Worm (Caenorhabditis elegans) whole organism, L1 larva: Measurements from ENCODE around the gene R07G3.7.

Experiments used
- F16B12.6 ChIP-seq: fragments of 150-350 bp; optimal IDR thresholded peaks from 2 replicates; lab custom pipeline; 2014; ENCODE audit warnings: missing biosample characterization, missing genetic modification characterization
- ama-1 ChIP-seq: fragments of 150-350 bp; optimal IDR thresholded peaks from 2 replicates; lab custom pipeline; 2014
- blmp-1 ChIP-seq: fragments of 150-350 bp; optimal IDR thresholded peaks from 2 replicates; lab custom pipeline; 2014; ENCODE audit warnings: missing biosample characterization, missing genetic modification characterization
- ceh-82 ChIP-seq, 3 experiments: fragments of 150-350 bp in 1 of 3; sonication (generic microtip) in 2 of 3; optimal IDR thresholded peaks; 2 replicates each; lab custom pipeline; 2014 to 2017; ENCODE audit warnings: missing biosample characterization in 3 of 3, missing genetic modification characterization in 3 of 3
- ceh-90 ChIP-seq: sonication (generic microtip); optimal IDR thresholded peaks from 2 replicates; lab custom pipeline; 2016; ENCODE audit warnings: missing genetic modification characterization, missing compliant biosample characterization
- ces-1 ChIP-seq: fragments of 150-350 bp; optimal IDR thresholded peaks from 2 replicates; lab custom pipeline; 2014; ENCODE audit warnings: missing biosample characterization, missing genetic modification reagents, missing genetic modification characterization
- dpl-1 ChIP-seq, 3 experiments: fragments of 150-350 bp in 2 of 3; sonication (generic microtip) in 1 of 3; optimal IDR thresholded peaks; 2 replicates each; lab custom pipeline; 2014 to 2017; ENCODE audit warnings: missing biosample characterization in 3 of 3, missing genetic modification characterization in 3 of 3, missing genetic modification reagents in 3 of 3
- dsc-1 ChIP-seq: sonication (generic microtip); optimal IDR thresholded peaks from 2 replicates; lab custom pipeline; 2016; ENCODE audit warnings: mild to moderate bottlenecking, missing genetic modification characterization, missing compliant biosample characterization
- efl-1 ChIP-seq, 4 experiments: fragments of 150-350 bp; optimal IDR thresholded peaks in 3 of 4; peaks in 1 of 4; 1 replicate in 1 of 4; 2 replicates in 3 of 4; lab custom pipeline; 2014; ENCODE audit warnings: missing biosample characterization in 2 of 4, missing genetic modification characterization in 2 of 4, missing genetic modification reagents in 2 of 4
- elt-2 ChIP-seq: sonication (generic microtip); optimal IDR thresholded peaks from 2 replicates; lab custom pipeline; 2016; ENCODE audit warnings: missing genetic modification characterization, mild to moderate bottlenecking, inconsistent platforms, missing compliant biosample characterization, missing genetic modification reagents
- fkh-4 ChIP-seq: sonication (generic microtip); optimal IDR thresholded peaks from 2 replicates; lab custom pipeline; 2016; ENCODE audit warnings: missing compliant biosample characterization, missing genetic modification characterization, borderline replicate concordance
- fkh-8 ChIP-seq: sonication (generic microtip); optimal IDR thresholded peaks from 2 replicates; lab custom pipeline; 2016; ENCODE audit warnings: mild to moderate bottlenecking, missing genetic modification characterization, missing compliant biosample characterization
- fos-1 ChIP-seq: fragments of 150-350 bp; optimal IDR thresholded peaks from 2 replicates; lab custom pipeline; 2014; ENCODE audit warnings: missing biosample characterization, missing genetic modification characterization
- hlh-4 ChIP-seq: sonication (generic microtip); optimal IDR thresholded peaks from 2 replicates; lab custom pipeline; 2016; ENCODE audit warnings: mild to moderate bottlenecking, missing genetic modification characterization, missing compliant biosample characterization
- irx-1 ChIP-seq: sonication (generic microtip); optimal IDR thresholded peaks from 2 replicates; lab custom pipeline; 2016; ENCODE audit warnings: missing genetic modification characterization, missing compliant biosample characterization
- jun-1 ChIP-seq: fragments of 150-350 bp; optimal IDR thresholded peaks from 2 replicates; lab custom pipeline; 2014; ENCODE audit warnings: missing biosample characterization, missing genetic modification reagents, missing genetic modification characterization
- lin-14 ChIP-seq: fragments of 200-800 bp; sonication (Bioruptor generic); optimal IDR thresholded peaks from 2 replicates; lab custom pipeline; 2018; ENCODE audit warnings: mild to moderate bottlenecking, missing genetic modification characterization, moderate library complexity, missing compliant biosample characterization
- lin-15B ChIP-seq: fragments of 150-350 bp; sonication (generic microtip); optimal IDR thresholded peaks from 3 replicates; lab custom pipeline; 2014; ENCODE audit warnings: missing biosample characterization, missing genetic modification characterization
- lir-3 ChIP-seq: sonication (generic microtip); optimal IDR thresholded peaks from 2 replicates; lab custom pipeline; 2016; ENCODE audit warnings: mild to moderate bottlenecking, missing genetic modification characterization, moderate library complexity, missing compliant biosample characterization; ENCODE audit not compliant: poor library complexity
- lsy-2 ChIP-seq, 2 experiments: fragments of 150-350 bp; optimal IDR thresholded peaks; 2 replicates each; lab custom pipeline; 2014; ENCODE audit warnings: missing biosample characterization in 2 of 2, missing genetic modification characterization in 2 of 2
- mab-9 ChIP-seq: fragments of 200-800 bp; sonication (Bioruptor generic); IDR thresholded peaks from 2 replicates; pipeline ENCODE4 v1.3.6; 2022; ENCODE audit warnings: missing genetic modification reagents, missing genetic modification characterization, missing compliant biosample characterization
- mep-1 ChIP-seq: fragments of 150-350 bp; optimal IDR thresholded peaks from 2 replicates; lab custom pipeline; 2014; ENCODE audit warnings: missing biosample characterization, missing genetic modification characterization
- nhr-20 ChIP-seq: sonication (generic microtip); optimal IDR thresholded peaks from 2 replicates; lab custom pipeline; 2016; ENCODE audit warnings: mild to moderate bottlenecking, missing genetic modification characterization, missing compliant biosample characterization
- nhr-47 ChIP-seq: sonication (generic microtip); optimal IDR thresholded peaks from 2 replicates; lab custom pipeline; 2016; ENCODE audit warnings: mild to moderate bottlenecking, missing genetic modification characterization, moderate library complexity, missing compliant biosample characterization
- nhr-71 ChIP-seq: sonication (generic microtip); optimal IDR thresholded peaks from 2 replicates; lab custom pipeline; 2016; ENCODE audit warnings: mild to moderate bottlenecking, missing genetic modification characterization, moderate library complexity, missing compliant biosample characterization
- nhr-76 ChIP-seq: sonication (generic microtip); optimal IDR thresholded peaks from 2 replicates; lab custom pipeline; 2017; ENCODE audit warnings: missing biosample characterization, missing genetic modification characterization
- nhr-77 ChIP-seq: fragments of 150-350 bp; optimal IDR thresholded peaks from 2 replicates; lab custom pipeline; 2014; ENCODE audit warnings: missing biosample characterization, missing genetic modification characterization
- nhr-85 ChIP-seq: sonication (generic microtip); peaks from one replicate; lab custom pipeline; 2016; ENCODE audit warnings: missing genetic modification characterization, inconsistent platforms, missing compliant biosample characterization
- pag-3 ChIP-seq: sonication (generic microtip); optimal IDR thresholded peaks from 2 replicates; lab custom pipeline; 2017; ENCODE audit warnings: missing genetic modification characterization, mild to moderate bottlenecking, missing compliant biosample characterization, antibody characterized with exemption, borderline replicate concordance; ENCODE audit not compliant: insufficient read depth
- pqm-1 ChIP-seq: sonication (generic microtip); optimal IDR thresholded peaks from 3 replicates; lab custom pipeline; 2017; ENCODE audit warnings: missing biosample characterization, missing genetic modification characterization
- rnt-1 ChIP-seq: sonication (generic microtip); optimal IDR thresholded peaks from 2 replicates; lab custom pipeline; 2016; ENCODE audit warnings: mild to moderate bottlenecking, missing genetic modification characterization, moderate library complexity, missing compliant biosample characterization
- skn-1 ChIP-seq: fragments of 150-350 bp; optimal IDR thresholded peaks from 2 replicates; lab custom pipeline; 2014; ENCODE audit warnings: missing biosample characterization, missing genetic modification characterization
- snu-23 ChIP-seq: sonication (generic microtip); optimal IDR thresholded peaks from 2 replicates; lab custom pipeline; 2016; ENCODE audit warnings: missing genetic modification characterization, missing compliant biosample characterization
- sox-4 ChIP-seq: sonication (generic microtip); optimal IDR thresholded peaks from 2 replicates; lab custom pipeline; 2016; ENCODE audit warnings: missing genetic modification characterization, missing compliant biosample characterization
- swsn-7 ChIP-seq: sonication (generic microtip); optimal IDR thresholded peaks from 2 replicates; lab custom pipeline; 2016; ENCODE audit warnings: missing genetic modification characterization, missing compliant biosample characterization
- tbx-2 ChIP-seq: sonication (generic microtip); optimal IDR thresholded peaks from 2 replicates; lab custom pipeline; 2016; ENCODE audit warnings: missing genetic modification characterization, missing compliant biosample characterization
- unc-130 ChIP-seq: fragments of 150-350 bp; optimal IDR thresholded peaks from 2 replicates; lab custom pipeline; 2017; ENCODE audit warnings: missing biosample characterization, missing genetic modification characterization, inconsistent platforms
- unc-30 ChIP-seq: sonication (generic microtip); optimal IDR thresholded peaks from 2 replicates; lab custom pipeline; 2017; ENCODE audit warnings: missing biosample characterization, missing genetic modification characterization
- unc-62 ChIP-seq: fragments of 150-350 bp; optimal IDR thresholded peaks from 2 replicates; lab custom pipeline; 2014; ENCODE audit warnings: missing biosample characterization, missing genetic modification reagents, missing genetic modification characterization
- unc-86 ChIP-seq: sonication (generic microtip); optimal IDR thresholded peaks from 2 replicates; lab custom pipeline; 2016; ENCODE audit warnings: missing genetic modification characterization, missing compliant biosample characterization
- vab-15 ChIP-seq: sonication (generic microtip); optimal IDR thresholded peaks from 2 replicates; lab custom pipeline; 2017; ENCODE audit warnings: missing genotype, mild to moderate bottlenecking, missing genetic modification characterization, missing compliant biosample characterization
- zag-1 ChIP-seq: fragments of 150-350 bp; optimal IDR thresholded peaks from 2 replicates; lab custom pipeline; 2014; ENCODE audit warnings: missing biosample characterization, missing genetic modification characterization
- ztf-4 ChIP-seq: fragments of 150-350 bp; optimal IDR thresholded peaks from 2 replicates; lab custom pipeline; 2014; ENCODE audit warnings: missing biosample characterization, missing genetic modification characterization

R07G3.7 gene

ce11 chrII:7662008-7662686 is 48.6 kb upstream of the R07G3.7 start, which contains the start of gene alfa-1 (continued):
- TF ChIP-seq nhr-85 (peak; percentile 53), pqm-1 (tag; lab: Kevin White, UChicago) (no peak), lin-14 (peak; percentile 74), vab-15 (tag; lab: Kevin White, UChicago) (no peak), unc-30 (tag; lab: Kevin White, UChicago) (no peak), jun-1 (tag; lab: Kevin White, UChicago) (peak; percentile 0), lin-15B (tag; lab: Kevin White, UChicago) (no peak), unc-86 (no peak)

- TF ChIP-seq lin-14: peak; percentile 59
- no peak for TF ChIP-seq irx-1 (tag; lab: Kevin White, UChicago)
These were observed 37.6 kb upstream of the R07G3.7 start, which contains the start of gene pde-4 for ce11 chrII:7651171-7651570. TSS of gene pde-4 (minus strand) at chrII:7651246.

- TF ChIP-seq elt-2 (tag; lab: Kevin White, UChicago) (no peak), efl-1 (optimal IDR thresholded peaks at IDR 0.05; lab: Kevin White, UChicago) (no peak), efl-1 (GFP tag; optimal IDR thresholded peaks at IDR 0.05 in 1 of 2; lab: Kevin White, UChicago) (peak in 1 of 2 experiments; percentile 64)
- TF ChIP-seq, all 84 proteins: peak for 1
These were observed 29.7 kb upstream of the R07G3.7 start for ce11 chrII:7643214-7643613.

- TF ChIP-seq tbx-2 (peak; percentile 74), irx-1 (tag; lab: Kevin White, UChicago) (peak; percentile 29), skn-1 (no peak), fkh-4 (tag; lab: Kevin White, UChicago) (peak; percentile 18), sox-4 (tag; lab: Kevin White, UChicago) (no peak), dsc-1 (tag; lab: Kevin White, UChicago) (peak; percentile 67), hlh-4 (tag; lab: Kevin White, UChicago) (no peak), ama-1 (peak; percentile 38), dpl-1 (GFP tag; optimal IDR thresholded peaks at IDR 0.05; lab: Kevin White, UChicago) (peak in 1 of 3 experiments; percentile 10), ces-1 (no peak), snu-23 (GFP tag; lab: Kevin White, UChicago) (peak; percentile 80), swsn-7 (peak; percentile 77), lsy-2 (tag; optimal IDR thresholded peaks at IDR 0.05; lab: Kevin White, UChicago) (peak; percentile 44 to 74), mep-1 (peak; percentile 57), nhr-76 (tag; lab: Kevin White, UChicago) (no peak), unc-130 (tag; lab: Kevin White, UChicago) (peak; percentile 71), vab-15 (tag; lab: Kevin White, UChicago) (no peak), fos-1 (tag; lab: Kevin White, UChicago) (no peak), F16B12.6 (tag; lab: Kevin White, UChicago) (no peak), unc-86 (peak; percentile 80), pag-3 (tag; lab: Kevin White, UChicago) (no peak), zag-1 (tag; lab: Kevin White, UChicago) (peak; percentile 64), unc-30 (tag; lab: Kevin White, UChicago) (no peak), nhr-47 (tag; lab: Kevin White, UChicago) (peak; percentile 71), ceh-90 (tag; lab: Kevin White, UChicago) (no peak), nhr-71 (tag; lab: Kevin White, UChicago) (peak; percentile 92), blmp-1 (tag; lab: Kevin White, UChicago) (no peak), ceh-82 (tag; optimal IDR thresholded peaks at IDR 0.05; lab: Kevin White, UChicago) (peak; percentile 34 to 77 (median 48)), nhr-20 (tag; lab: Kevin White, UChicago) (peak; percentile 67), rnt-1 (tag; lab: Kevin White, UChicago) (peak; percentile 70), unc-62 (GFP tag; lab: Kevin White, UChicago) (no peak), lir-3 (tag; lab: Kevin White, UChicago) (no peak), fkh-8 (tag; lab: Kevin White, UChicago) (peak; percentile 57), lin-14 (peak; percentile 95), mab-9 (GFP tag; lab: Robert Waterston, UW) (peak; percentile 52; the same call in 1 of the 2 replicates), ztf-4 (tag; lab: Kevin White, UChicago) (peak; percentile 41), nhr-85 (no peak), nhr-77 (tag; lab: Kevin White, UChicago) (no peak)
These were observed 28.6 kb upstream of the R07G3.7 start for ce11 chrII:7642016-7642653.
